Worm (Caenorhabditis elegans): ENCODE results near the gene F57B9.8.

Gene F57B9.8

ce11 chrIII:6887574-6887973 lies 47.5 kb downstream of the F57B9.8 start (continued):
- peak in 1 of 2 experiments; percentile 62 for TF ChIP-seq hif-1 (tag; optimal IDR thresholded peaks at IDR 0.05)
- TF ChIP-seq tra-1 (GFP tag; IDR thresholded peaks at IDR 0.05): peak; percentile 92
- TF ChIP-seq zfp-2 (tag; optimal IDR thresholded peaks at IDR 0.05): peak; percentile 1
- no peak for TF ChIP-seq daf-8 (GFP tag; IDR thresholded peaks at IDR 0.05)
- TF ChIP-seq unc-130 (GFP tag; optimal IDR thresholded peaks at IDR 0.05): peak; percentile 51
- TF ChIP-seq Y75B8A.6 (GFP tag; IDR thresholded peaks at IDR 0.05): no peak
- peak; percentile 85 for TF ChIP-seq ctbp-1 (GFP tag; IDR thresholded peaks at IDR 0.05)
- peak; percentile 63; the same call in 1 of the 2 replicates for TF ChIP-seq dmd-9 (GFP tag; IDR thresholded peaks at IDR 0.05)
- peak; percentile 1 for TF ChIP-seq nhr-11 (tag; optimal IDR thresholded peaks at IDR 0.05)
- TF ChIP-seq zag-1 (tag; optimal IDR thresholded peaks at IDR 0.05): no peak
- peak; percentile 89; the same call in 1 of the 2 replicates for TF ChIP-seq pha-4 (GFP tag; IDR thresholded peaks at IDR 0.05)
- no peak for TF ChIP-seq pha-4 (tag; optimal IDR thresholded peaks at IDR 0.05)
- TF ChIP-seq mxl-2 (GFP tag; conservative IDR thresholded peaks at IDR 0.05): peak; percentile 75; the same call in 1 of the 2 replicates
- peak; percentile 94 for TF ChIP-seq vab-7 (GFP tag; IDR thresholded peaks at IDR 0.05)
- peak; percentile 8 for TF ChIP-seq R02D3.7 (tag; optimal IDR thresholded peaks at IDR 0.05)
- peak; percentile 91 for TF ChIP-seq ceh-44 (GFP tag; IDR thresholded peaks at IDR 0.05)
- peak; percentile 51 for TF ChIP-seq T20F7.1 (GFP tag; optimal IDR thresholded peaks at IDR 0.05)
- TF ChIP-seq madf-9 (GFP tag; conservative IDR thresholded peaks at IDR 0.05): peak; percentile 87
- peak; percentile 16 for TF ChIP-seq nhr-28 (tag; optimal IDR thresholded peaks at IDR 0.05)
- TF ChIP-seq ztf-7 (tag; optimal IDR thresholded peaks at IDR 0.05): peak; percentile 51
- TF ChIP-seq pqm-1 (tag; optimal IDR thresholded peaks at IDR 0.05): no peak
- peak; percentile 62 for TF ChIP-seq lin-1 (GFP tag; IDR thresholded peaks at IDR 0.05)
- TF ChIP-seq T26A8.4 (GFP tag; IDR thresholded peaks at IDR 0.05): peak; percentile 82
- peak in 1 of 2 experiments; percentile 72 for TF ChIP-seq daf-16 (GFP tag; optimal IDR thresholded peaks at IDR 0.05)
- TF ChIP-seq daf-16 (tag; optimal IDR thresholded peaks at IDR 0.05): peak; percentile 36

- TF ChIP-seq nhr-76 (tag; optimal IDR thresholded peaks at IDR 0.05): no peak
- TF ChIP-seq T26A8.4 (GFP tag; IDR thresholded peaks at IDR 0.05): no peak
- peak in 1 of 2 experiments; percentile 98 for TF ChIP-seq unc-62 (GFP tag; optimal IDR thresholded peaks at IDR 0.05 in 1 of 2)
- no peak for TF ChIP-seq unc-62 (tag; optimal IDR thresholded peaks at IDR 0.05)
- no peak for TF ChIP-seq nhr-41 (GFP tag; IDR thresholded peaks at IDR 0.05)
- TF ChIP-seq zag-1 (tag; optimal IDR thresholded peaks at IDR 0.05): no peak
- TF ChIP-seq nhr-25 (tag; optimal IDR thresholded peaks at IDR 0.05; ENCODE audit: borderline replicate concordance, insufficient read depth): no peak
- TF ChIP-seq lin-39 (tag; optimal IDR thresholded peaks at IDR 0.05): no peak
- TF ChIP-seq aha-1 (tag): peak; percentile 1
These were observed 49.2 kb downstream of the F57B9.8 start for ce11 chrIII:6885889-6886288.

ce11 chrIII:6884203-6884602 lies 50.9 kb downstream of the F57B9.8 start, which contains the start of gene med-2:
Gene med-2 (plus strand): TSS chrIII:6884503.
- TF ChIP-seq fkh-10 (GFP tag; optimal IDR thresholded peaks at IDR 0.05): no peak
- no peak for TF ChIP-seq daf-16 (GFP tag; optimal IDR thresholded peaks at IDR 0.05)
- no peak for TF ChIP-seq daf-16 (tag; optimal IDR thresholded peaks at IDR 0.05)
- peak in 1 of 2 experiments; percentile 67 for TF ChIP-seq unc-62 (GFP tag; optimal IDR thresholded peaks at IDR 0.05 in 1 of 2)
- no peak for TF ChIP-seq unc-62 (tag; optimal IDR thresholded peaks at IDR 0.05)
- TF ChIP-seq ztf-11 (tag; optimal IDR thresholded peaks at IDR 0.05): no peak
- no peak for TF ChIP-seq daf-19 (GFP tag; conservative IDR thresholded peaks at IDR 0.05)
- TF ChIP-seq hmg-1.1 (GFP tag; IDR thresholded peaks at IDR 0.05): no peak

All from whole organism, L4 larva.